Worm (Caenorhabditis elegans): ENCODE results near the gene tram-1.

Gene tram-1

ce11 chrIV:10174932-10175732 is 46.0 kb downstream of the tram-1 start:
- peak; percentile 45 for TF ChIP-seq B0310.2 (tag; optimal IDR thresholded peaks at IDR 0.05)
- no peak for TF ChIP-seq F13C5.2 (tag; optimal IDR thresholded peaks at IDR 0.05)
- no peak for TF ChIP-seq sea-1 (GFP tag; conservative IDR thresholded peaks at IDR 0.05)
- TF ChIP-seq tbx-37 (GFP tag; conservative IDR thresholded peaks at IDR 0.05), result no peak
- peak; percentile 79 for TF ChIP-seq hmg-4 (GFP tag; optimal IDR thresholded peaks at IDR 0.05)
- TF ChIP-seq hnd-1 (tag; optimal IDR thresholded peaks at IDR 0.05), result no peak
- no peak for TF ChIP-seq aly-1 (tag; optimal IDR thresholded peaks at IDR 0.05)
- no peak for TF ChIP-seq hmbx-1 (tag; optimal IDR thresholded peaks at IDR 0.05)
- TF ChIP-seq tra-4 (tag; optimal IDR thresholded peaks at IDR 0.05), result no peak
- no peak for TF ChIP-seq ama-1 (optimal IDR thresholded peaks at IDR 0.05)
- TF ChIP-seq ceh-36 (tag; optimal IDR thresholded peaks at IDR 0.05), result peak; percentile 28
- TF ChIP-seq tbx-11 (GFP tag; IDR thresholded peaks at IDR 0.05), result no peak

DNA sequence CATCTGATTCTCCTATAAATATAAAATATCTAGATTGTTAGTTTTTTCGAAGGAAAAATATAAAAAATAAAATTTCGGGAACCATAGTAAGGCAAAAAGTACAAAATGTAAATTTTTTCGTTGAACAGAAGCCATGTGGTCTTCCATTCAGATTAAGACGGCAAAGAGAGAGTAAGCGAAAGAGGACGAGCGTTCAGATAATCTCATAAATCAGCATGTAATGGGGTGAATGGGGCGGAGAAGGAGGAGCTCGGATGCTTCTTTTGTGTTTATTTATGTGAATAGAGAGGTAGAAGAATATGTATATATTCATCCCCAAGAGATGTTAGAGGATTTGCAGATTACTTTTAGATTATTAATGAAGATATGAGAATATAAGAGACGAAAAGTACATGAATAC is 46.8 kb downstream of the tram-1 start, which contains the start of gene pxf-1:
pxf-1 (minus strand) TSS at position 14 of the 400 bp plus-strand sequence.
- TF ChIP-seq B0310.2 (tag; optimal IDR thresholded peaks at IDR 0.05) (no peak), ceh-13 (GFP tag; optimal IDR thresholded peaks at IDR 0.05) (no peak), hmbx-1 (tag; optimal IDR thresholded peaks at IDR 0.05) (no peak), tbx-11 (GFP tag; IDR thresholded peaks at IDR 0.05) (no peak)

ce11 chrIV:10170808-10171207 is 50.3 kb downstream of the tram-1 start:
- TF ChIP-seq hnd-1 (tag; optimal IDR thresholded peaks at IDR 0.05) (no peak), ceh-36 (tag; optimal IDR thresholded peaks at IDR 0.05) (no peak), aly-1 (tag; optimal IDR thresholded peaks at IDR 0.05) (no peak), hmg-4 (GFP tag; optimal IDR thresholded peaks at IDR 0.05) (no peak), pes-1 (GFP tag; IDR thresholded peaks at IDR 0.05) (no peak), ets-7 (tag; optimal IDR thresholded peaks at IDR 0.05) (no peak), tbx-37 (GFP tag; conservative IDR thresholded peaks at IDR 0.05) (no peak), sea-1 (GFP tag; conservative IDR thresholded peaks at IDR 0.05) (no peak), hmbx-1 (tag; optimal IDR thresholded peaks at IDR 0.05) (no peak), ama-1 (optimal IDR thresholded peaks at IDR 0.05) (no peak), flt-1 (GFP tag; IDR thresholded peaks at IDR 0.05) (no peak), F13C5.2 (tag; optimal IDR thresholded peaks at IDR 0.05) (no peak), tra-4 (tag; optimal IDR thresholded peaks at IDR 0.05) (no peak), ceh-13 (GFP tag; optimal IDR thresholded peaks at IDR 0.05) (no peak), tbx-11 (GFP tag; IDR thresholded peaks at IDR 0.05) (no peak)

All from whole organism, early embryonic.